ENCODE assay signal across 2 worm cellular contexts in genomic region chrIV:16216165-16216564, ce11.
A peak's percentile ranks its signal among the peaks of the same experiment; 100 is the strongest.
TF ChIP-seq lines count a peak whose summit lies in the region.

No protein-coding gene starts in this region.

TF ChIP-seq in whole organism, L4 larva, 104 proteins besides CTCF, POLR2A, EP300 and RAD21:
- TF ChIP-seq unc-62 (GFP tag; optimal IDR thresholded peaks at IDR 0.05 in 1 of 2; lab: Kevin White, UChicago): peak in 1 of 2 experiments; percentile 18
- no peak for TF ChIP-seq unc-62 (tag; optimal IDR thresholded peaks at IDR 0.05; lab: Kevin White, UChicago)
- no peak for TF ChIP-seq F10B5.3 (tag; optimal IDR thresholded peaks at IDR 0.05; lab: Kevin White, UChicago)
- TF ChIP-seq snpc-1.2 (GFP tag; IDR thresholded peaks at IDR 0.05; lab: Robert Waterston, UW): peak; percentile 57; the same call in 1 of the 2 replicates
- no peak for TF ChIP-seq ceh-28 (tag; optimal IDR thresholded peaks at IDR 0.05; lab: Kevin White, UChicago)
- no peak for TF ChIP-seq mes-2 (tag; optimal IDR thresholded peaks at IDR 0.05; lab: Kevin White, UChicago; ENCODE audit: poor library complexity, severe bottlenecking)
- no peak for TF ChIP-seq pha-4 (GFP tag; IDR thresholded peaks at IDR 0.05; lab: Robert Waterston, UW)
- TF ChIP-seq pha-4 (tag; optimal IDR thresholded peaks at IDR 0.05; lab: Kevin White, UChicago): no peak

TF ChIP-seq in whole organism, young adult, 124 proteins besides CTCF, POLR2A, EP300 and RAD21:
- TF ChIP-seq snpc-4 (GFP tag; optimal IDR thresholded peaks at IDR 0.05; lab: Kevin White, UChicago) (no peak), snpc-4 (tag; optimal IDR thresholded peaks at IDR 0.05; lab: Kevin White, UChicago) (peak in 2 of 4 experiments; percentile 22 to 58), attf-6 (GFP tag; IDR thresholded peaks at IDR 0.05; lab: Robert Waterston, UW) (peak; percentile 54; the same call in 1 of the 2 replicates), madf-3 (GFP tag; IDR thresholded peaks at IDR 0.05; lab: Robert Waterston, UW) (no peak)
